Fruit fly (Drosophila melanogaster) whole organism, embryonic: ENCODE data around the gene Pmm2.

Source experiments
- Abd-B ChIP-seq: fragments of 200-800 bp; sonication (Bioruptor generic); optimal IDR thresholded peaks from 2 replicates; lab custom pipeline; 2018; ENCODE audit warnings: missing biosample characterization, mild to moderate bottlenecking, missing genetic modification characterization, moderate library complexity
- B-H1 ChIP-seq: fragments of 200-800 bp; sonication (Bioruptor generic); IDR thresholded peaks from 3 replicates; pipeline ENCODE4 v1.3.6; 2022; ENCODE audit warnings: missing biosample characterization, missing genetic modification characterization
- Blimp-1 ChIP-seq: fragments of 200-800 bp; sonication (Bioruptor generic); optimal IDR thresholded peaks from 3 replicates; lab custom pipeline; 2018; ENCODE audit warnings: missing biosample characterization, missing genetic modification characterization, mild to moderate bottlenecking, moderate library complexity, missing genetic modification reagents
- BtbVII ChIP-seq: fragments of 200-800 bp; sonication (Bioruptor generic); optimal IDR thresholded peaks from 3 replicates; lab custom pipeline; 2017; ENCODE audit warnings: missing biosample characterization, mild to moderate bottlenecking, missing genetic modification characterization
- CG10959 ChIP-seq: fragments of 200-800 bp; sonication (Bioruptor generic); IDR thresholded peaks from 2 replicates; pipeline ENCODE4 v1.3.6; 2022; ENCODE audit warnings: missing biosample characterization, missing genetic modification characterization
- CG12071 ChIP-seq: fragments of 200-800 bp; sonication (Bioruptor generic); optimal IDR thresholded peaks from 3 replicates; lab custom pipeline; 2018; ENCODE audit warnings: missing biosample characterization, mild to moderate bottlenecking, missing genetic modification characterization
- CG12236 ChIP-seq: fragments of 200-800 bp; sonication (Bioruptor generic); optimal IDR thresholded peaks from 2 replicates; lab custom pipeline; 2016; ENCODE audit warnings: missing biosample characterization, missing genetic modification characterization
- CG13775 ChIP-seq: fragments of 200-800 bp; sonication (Bioruptor generic); optimal IDR thresholded peaks from 3 replicates; lab custom pipeline; 2017; ENCODE audit warnings: missing biosample characterization, mild to moderate bottlenecking, missing genetic modification characterization
- CG14441 ChIP-seq: fragments of 200-800 bp; sonication (Bioruptor generic); IDR thresholded peaks from 2 replicates; pipeline ENCODE4 v1.3.6; 2022; ENCODE audit warnings: missing biosample characterization, missing genetic modification characterization
- CG14860 ChIP-seq: fragments of 200-800 bp; sonication (Bioruptor generic); IDR thresholded peaks from 3 replicates; pipeline ENCODE4 v1.3.6; 2022; ENCODE audit warnings: missing biosample characterization, missing genetic modification characterization; ENCODE audit not compliant: partially characterized antibody
- CG17186 ChIP-seq: fragments of 200-800 bp; sonication (Bioruptor generic); optimal IDR thresholded peaks from 3 replicates; lab custom pipeline; 2017; ENCODE audit warnings: missing biosample characterization, missing genetic modification reagents, missing genetic modification characterization
- CG17612 ChIP-seq: fragments of 200-800 bp; sonication (Bioruptor generic); IDR thresholded peaks from 2 replicates; pipeline ENCODE4 v1.3.6; 2022; ENCODE audit warnings: missing biosample characterization, missing genetic modification characterization
- CG17802 ChIP-seq: fragments of 200-800 bp; sonication (Bioruptor generic); optimal IDR thresholded peaks from 2 replicates; lab custom pipeline; 2018; ENCODE audit warnings: missing biosample characterization, mild to moderate bottlenecking, missing genetic modification characterization, moderate library complexity
- CG1792 ChIP-seq: fragments of 200-800 bp; sonication (Bioruptor generic); optimal IDR thresholded peaks from 2 replicates; lab custom pipeline; 2016; ENCODE audit warnings: missing biosample characterization, missing genetic modification characterization
- CG2678 ChIP-seq: fragments of 200-800 bp; sonication (Bioruptor generic); optimal IDR thresholded peaks from 3 replicates; lab custom pipeline; 2019; ENCODE audit warnings: missing biosample characterization, mild to moderate bottlenecking, missing genetic modification characterization, moderate library complexity
- CG2712 ChIP-seq: fragments of 200-800 bp; optimal IDR thresholded peaks from 3 replicates; lab custom pipeline; 2019; ENCODE audit warnings: missing biosample characterization, mild to moderate bottlenecking, missing genetic modification characterization, moderate library complexity
- CG3163 ChIP-seq: fragments of 200-800 bp; sonication (Bioruptor generic); optimal IDR thresholded peaks from 3 replicates; lab custom pipeline; 2016; ENCODE audit warnings: missing biosample characterization, missing genetic modification characterization
- CG32532 ChIP-seq: fragments of 200-800 bp; sonication (Bioruptor generic); IDR thresholded peaks from 2 replicates; pipeline ENCODE4 v1.3.6; 2022; ENCODE audit warnings: missing biosample characterization, missing genetic modification characterization
- CG32767 ChIP-seq: fragments of 200-800 bp; sonication (Bioruptor generic); IDR thresholded peaks from 2 replicates; pipeline ENCODE4 v1.3.6; 2022; ENCODE audit warnings: missing biosample characterization, missing genetic modification characterization
- CG6272 ChIP-seq: fragments of 200-800 bp; sonication (Bioruptor generic); IDR thresholded peaks from 2 replicates; pipeline ENCODE4 v1.3.6; 2022; ENCODE audit warnings: missing biosample characterization, missing genetic modification characterization
- CG6689 ChIP-seq: fragments of 200-800 bp; sonication (Bioruptor generic); IDR thresholded peaks from 2 replicates; pipeline ENCODE4 v1.3.6; 2022; ENCODE audit warnings: missing biosample characterization, missing genetic modification characterization
- CG7987 ChIP-seq: fragments of 200-800 bp; sonication (Bioruptor generic); optimal IDR thresholded peaks from 2 replicates; lab custom pipeline; 2018; ENCODE audit warnings: missing biosample characterization, mild to moderate bottlenecking, missing genetic modification characterization, moderate library complexity
- CG8281 ChIP-seq: fragments of 200-800 bp; sonication (Bioruptor generic); optimal IDR thresholded peaks from 2 replicates; lab custom pipeline; 2018; ENCODE audit warnings: missing biosample characterization, mild to moderate bottlenecking, missing genetic modification characterization, moderate library complexity
- CG8944 ChIP-seq: fragments of 200-800 bp; sonication (Bioruptor generic); optimal IDR thresholded peaks from 3 replicates; lab custom pipeline; 2016; ENCODE audit warnings: missing biosample characterization, missing genetic modification characterization
- Chrac-16 ChIP-seq: fragments of 200-800 bp; sonication (Bioruptor generic); optimal IDR thresholded peaks from 3 replicates; lab custom pipeline; 2016; ENCODE audit warnings: missing biosample characterization, missing genetic modification characterization
- D19B ChIP-seq: fragments of 200-800 bp; sonication (Bioruptor generic); optimal IDR thresholded peaks from 2 replicates; lab custom pipeline; 2017; ENCODE audit warnings: missing biosample characterization, mild to moderate bottlenecking, missing genetic modification characterization
- Dip2 ChIP-seq: fragments of 200-800 bp; sonication (Bioruptor generic); IDR thresholded peaks from 2 replicates; pipeline ENCODE4 v1.3.6; 2022; ENCODE audit warnings: missing biosample characterization, missing genetic modification characterization
- Doc3 ChIP-seq: fragments of 200-800 bp; sonication (Bioruptor generic); IDR thresholded peaks from 3 replicates; pipeline ENCODE4 v1.3.6; 2022; ENCODE audit warnings: missing biosample characterization, missing genetic modification characterization; ENCODE audit not compliant: partially characterized antibody
- Dp ChIP-seq: fragments of 200-800 bp; sonication (Bioruptor generic); optimal IDR thresholded peaks from 2 replicates; lab custom pipeline; 2018; ENCODE audit warnings: missing biosample characterization, mild to moderate bottlenecking, missing genetic modification characterization, moderate library complexity
- Dref ChIP-seq: fragments of 200-800 bp; sonication (Bioruptor generic); IDR thresholded peaks from 2 replicates; pipeline ENCODE4 v1.3.6; 2022; ENCODE audit warnings: missing biosample characterization, missing genetic modification characterization
- E2f1 ChIP-seq: fragments of 200-800 bp; sonication (Bioruptor generic); IDR thresholded peaks from 2 replicates; pipeline ENCODE4 v1.3.6; 2022; ENCODE audit warnings: missing biosample characterization, missing genetic modification characterization
- Fer1 ChIP-seq: fragments of 200-800 bp; sonication (Bioruptor generic); optimal IDR thresholded peaks from 2 replicates; lab custom pipeline; 2017; ENCODE audit warnings: missing biosample characterization, mild to moderate bottlenecking, missing genetic modification characterization
- Mes4 ChIP-seq: fragments of 200-800 bp; sonication (Bioruptor generic); optimal IDR thresholded peaks from 2 replicates; lab custom pipeline; 2016; ENCODE audit warnings: missing biosample characterization, missing genetic modification characterization
- Sin3A ChIP-seq: fragments of >200 bp; optimal IDR thresholded peaks from 2 replicates; lab custom pipeline; 2018
- Sox100B ChIP-seq: fragments of 200-800 bp; sonication (Bioruptor generic); optimal IDR thresholded peaks from 3 replicates; lab custom pipeline; 2018; ENCODE audit warnings: missing biosample characterization, mild to moderate bottlenecking, missing genetic modification characterization
- chm ChIP-seq: fragments of 200-800 bp; sonication (Bioruptor generic); IDR thresholded peaks from 2 replicates; pipeline ENCODE4 v1.3.6; 2022; ENCODE audit warnings: missing biosample characterization, missing genetic modification characterization
- crp ChIP-seq, 2 experiments: fragments of 200-800 bp; sonication (Bioruptor generic); optimal IDR thresholded peaks; 2 replicates in 1 of 2; 3 replicates in 1 of 2; lab custom pipeline; 2017; ENCODE audit warnings: missing biosample characterization in 2 of 2, missing genetic modification characterization in 2 of 2, mild to moderate bottlenecking in 1 of 2, moderate library complexity in 1 of 2
- da ChIP-seq: fragments of 200-800 bp; sonication (Bioruptor generic); optimal IDR thresholded peaks from 2 replicates; lab custom pipeline; 2016; ENCODE audit warnings: missing biosample characterization, missing genetic modification characterization
- dmrt99B ChIP-seq: fragments of 200-800 bp; sonication (Bioruptor generic); optimal IDR thresholded peaks from 2 replicates; lab custom pipeline; 2018; ENCODE audit warnings: missing biosample characterization, mild to moderate bottlenecking, missing genetic modification characterization, moderate library complexity
- ems ChIP-seq: fragments of 200-800 bp; sonication (Bioruptor generic); optimal IDR thresholded peaks from 3 replicates; lab custom pipeline; 2016; ENCODE audit warnings: missing biosample characterization, missing genetic modification characterization
- grau ChIP-seq: fragments of 200-800 bp; optimal IDR thresholded peaks from 3 replicates; lab custom pipeline; 2019; ENCODE audit warnings: missing biosample characterization, mild to moderate bottlenecking, missing genetic modification characterization, moderate library complexity
- inv ChIP-seq: fragments of 200-800 bp; sonication (Bioruptor generic); IDR thresholded peaks from 2 replicates; pipeline ENCODE4 v1.3.6; 2022; ENCODE audit warnings: missing biosample characterization, missing genetic modification characterization; ENCODE audit not compliant: partially characterized antibody
- jigr1 ChIP-seq: fragments of 200-800 bp; sonication (Bioruptor generic); IDR thresholded peaks from 3 replicates; pipeline ENCODE4 v1.3.6; 2022; ENCODE audit warnings: missing biosample characterization, missing genetic modification characterization
- scrt ChIP-seq: fragments of 200-800 bp; sonication (Bioruptor generic); optimal IDR thresholded peaks from 2 replicates; lab custom pipeline; 2018; ENCODE audit warnings: missing biosample characterization, mild to moderate bottlenecking, missing genetic modification characterization, moderate library complexity
- tgo ChIP-seq: fragments of 200-800 bp; sonication (Bioruptor generic); IDR thresholded peaks from 3 replicates; pipeline ENCODE4 v1.3.6; 2022; ENCODE audit warnings: missing biosample characterization, missing genetic modification characterization
- toy ChIP-seq: fragments of 200-800 bp; sonication (Bioruptor generic); IDR thresholded peaks from 2 replicates; pipeline ENCODE4 v1.3.6; 2022; ENCODE audit warnings: missing biosample characterization, missing genetic modification characterization
- trh ChIP-seq: fragments of 200-800 bp; sonication (Bioruptor generic); optimal IDR thresholded peaks from 2 replicates; lab custom pipeline; 2016; ENCODE audit warnings: missing biosample characterization, missing genetic modification characterization
- ttk ChIP-seq: fragments of 200-800 bp; sonication (Bioruptor generic); IDR thresholded peaks from 2 replicates; pipeline ENCODE4 v2.1.2; 2022; ENCODE audit warnings: missing biosample characterization, missing genetic modification characterization
- twi ChIP-seq: fragments of 200-800 bp; optimal IDR thresholded peaks from 2 replicates; lab custom pipeline; 2019; ENCODE audit warnings: missing biosample characterization, mild to moderate bottlenecking, missing genetic modification characterization, moderate library complexity
- wek ChIP-seq: fragments of 200-800 bp; sonication (Bioruptor generic); optimal IDR thresholded peaks from 3 replicates; lab custom pipeline; 2018; ENCODE audit warnings: missing biosample characterization, mild to moderate bottlenecking, missing genetic modification characterization, moderate library complexity
- zen ChIP-seq: fragments of 200-800 bp; sonication (Bioruptor generic); optimal IDR thresholded peaks from 3 replicates; lab custom pipeline; 2018; ENCODE audit warnings: missing biosample characterization, mild to moderate bottlenecking, missing genetic modification characterization, moderate library complexity

Gene Pmm2

dm6 chr3L:12572366-12572765 is 38.0 kb downstream of the Pmm2 start, which contains the start of gene sowah (continued):
- TF ChIP-seq toy = no peak
- no peak; the same call in 2 of the 3 replicates for TF ChIP-seq jigr1
- peak; percentile 77 for TF ChIP-seq scrt
- TF ChIP-seq B-H1 (GFP tag; lab: Robert Waterston, UW) = no peak
- TF ChIP-seq CG6689 = peak; percentile 37; the same call in 1 of the 2 replicates
- TF ChIP-seq CG13775 (GFP tag; lab: Kevin White, UChicago) = peak; percentile 30
- peak; percentile 38 for TF ChIP-seq CG3163 (GFP tag; lab: Kevin White, UChicago)
- no peak for TF ChIP-seq inv
- TF ChIP-seq dmrt99B = peak; percentile 17
- no peak for TF ChIP-seq CG32767 (GFP tag; lab: Robert Waterston, UW)
- TF ChIP-seq CG7987 = peak; percentile 43
- TF ChIP-seq twi (tag; lab: Kevin White, UChicago) = peak; percentile 45
- TF ChIP-seq CG8944 (GFP tag; lab: Kevin White, UChicago) = peak; percentile 27
- peak; percentile 31 for TF ChIP-seq ems
- 0 out of 3 replicates have a peak, but pooled peaks have one; percentile 33 for TF ChIP-seq tgo (GFP tag; lab: Robert Waterston, UW)
- TF ChIP-seq Abd-B (GFP tag; lab: Kevin White, UChicago) = peak; percentile 66
- TF ChIP-seq CG12236 = peak; percentile 8
- TF ChIP-seq Blimp-1 (GFP tag; lab: Kevin White, UChicago) = peak; percentile 30
- TF ChIP-seq Fer1 (GFP tag; lab: Kevin White, UChicago) = no peak
- TF ChIP-seq crp (GFP tag; optimal IDR thresholded peaks at IDR 0.05; lab: Kevin White, UChicago) = no peak
- TF ChIP-seq Sox100B (GFP tag; lab: Kevin White, UChicago) = peak; percentile 23
- TF ChIP-seq zen = peak; percentile 51
- TF ChIP-seq CG17186 (GFP tag; lab: Kevin White, UChicago) = peak; percentile 64
- no peak for TF ChIP-seq CG12071 (GFP tag; lab: Kevin White, UChicago)
- peak; percentile 47 for TF ChIP-seq Dp (GFP tag; lab: Kevin White, UChicago)
- peak; percentile 20 for TF ChIP-seq da (GFP tag; lab: Kevin White, UChicago)
- peak; percentile 5 for TF ChIP-seq D19B
- TF ChIP-seq CG2712 (tag; lab: Kevin White, UChicago) = peak; percentile 62
- TF ChIP-seq Chrac-16 = peak; percentile 29
- peak; percentile 46; the same call in 1 of the 2 replicates for TF ChIP-seq Dref (GFP tag; lab: Robert Waterston, UW)
- TF ChIP-seq CG1792 = peak; percentile 38
- peak; percentile 27 for TF ChIP-seq trh (GFP tag; lab: Kevin White, UChicago)
- TF ChIP-seq ttk (GFP tag; lab: Robert Waterston, UW) = no peak; the same call in 1 of the 2 replicates
- no peak for TF ChIP-seq Mes4 (GFP tag; lab: Kevin White, UChicago)
- no peak for TF ChIP-seq chm (GFP tag; lab: Robert Waterston, UW)
- peak; percentile 61 for TF ChIP-seq Sin3A
- peak; percentile 42; the same call in 1 of the 2 replicates for TF ChIP-seq CG32532 (GFP tag; lab: Robert Waterston, UW)
- TF ChIP-seq CG14860 = no peak
- no peak for TF ChIP-seq E2f1 (GFP tag; lab: Robert Waterston, UW)
- peak; percentile 7; the same call in 1 of the 2 replicates for TF ChIP-seq CG10959 (GFP tag; lab: Robert Waterston, UW)
- no peak for TF ChIP-seq BtbVII
- peak; percentile 47 for TF ChIP-seq grau (tag; lab: Kevin White, UChicago)
- no peak for TF ChIP-seq Dip2 (GFP tag; lab: Robert Waterston, UW)
- TF ChIP-seq CG17802 (tag; lab: Kevin White, UChicago) = peak; percentile 33
- TF ChIP-seq CG14441 (GFP tag; lab: Robert Waterston, UW) = no peak
- no peak for TF ChIP-seq CG17612 (GFP tag; lab: Robert Waterston, UW)
- no peak for TF ChIP-seq CG2678
- peak; percentile 60; the same call in 1 of the 2 replicates for TF ChIP-seq CG6272
- no peak for TF ChIP-seq Doc3
- no peak for TF ChIP-seq wek (GFP tag; lab: Kevin White, UChicago)
- no peak for TF ChIP-seq CG8281
